Fruit fly (Drosophila melanogaster) whole organism, embryonic: ENCODE measurements around the gene mRpS14.

ENCODE experiments used
- Abd-B ChIP-seq: fragments of 200-800 bp; sonication (Bioruptor generic); optimal IDR thresholded peaks from 2 replicates; lab custom pipeline; 2018; ENCODE audit warnings: missing biosample characterization, mild to moderate bottlenecking, missing genetic modification characterization, moderate library complexity
- Blimp-1 ChIP-seq: fragments of 200-800 bp; sonication (Bioruptor generic); optimal IDR thresholded peaks from 3 replicates; lab custom pipeline; 2018; ENCODE audit warnings: missing biosample characterization, missing genetic modification characterization, mild to moderate bottlenecking, moderate library complexity, missing genetic modification reagents
- CG10267 ChIP-seq: fragments of 200-800 bp; sonication (Bioruptor generic); optimal IDR thresholded peaks from 2 replicates; lab custom pipeline; 2018; ENCODE audit warnings: missing biosample characterization, mild to moderate bottlenecking, missing genetic modification characterization, moderate library complexity
- CG10654 ChIP-seq: fragments of 200-800 bp; sonication (Bioruptor generic); optimal IDR thresholded peaks from 2 replicates; lab custom pipeline; 2016; ENCODE audit warnings: missing biosample characterization, missing genetic modification characterization
- CG11456 ChIP-seq: fragments of 200-800 bp; sonication (Bioruptor generic); IDR thresholded peaks from 3 replicates; pipeline ENCODE4 v1.3.6; 2022; ENCODE audit warnings: missing biosample characterization, missing genetic modification characterization
- CG13123 ChIP-seq: fragments of 200-800 bp; sonication (Bioruptor generic); optimal IDR thresholded peaks from 2 replicates; lab custom pipeline; 2016; ENCODE audit warnings: missing biosample characterization, missing genetic modification characterization
- CG1603 ChIP-seq: fragments of 200-800 bp; sonication (Bioruptor generic); optimal IDR thresholded peaks from 2 replicates; lab custom pipeline; 2019; ENCODE audit warnings: missing biosample characterization, mild to moderate bottlenecking, missing genetic modification characterization, moderate library complexity
- CG16863 ChIP-seq: fragments of 200-800 bp; sonication (Bioruptor generic); optimal IDR thresholded peaks from 3 replicates; lab custom pipeline; 2016; ENCODE audit warnings: missing biosample characterization, missing genetic modification characterization
- CG18262 ChIP-seq: fragments of 200-800 bp; optimal IDR thresholded peaks from 3 replicates; lab custom pipeline; 2019; ENCODE audit warnings: missing biosample characterization, mild to moderate bottlenecking, missing genetic modification characterization, moderate library complexity
- CG3847 ChIP-seq: fragments of 200-800 bp; sonication (Bioruptor generic); IDR thresholded peaks from 2 replicates; pipeline ENCODE4 v1.3.6; 2022; ENCODE audit warnings: missing biosample characterization, missing genetic modification characterization
- CG42726 ChIP-seq: fragments of 200-800 bp; sonication (Bioruptor generic); IDR thresholded peaks from 2 replicates; pipeline ENCODE4 v1.3.6; 2022; ENCODE audit warnings: missing biosample characterization, missing genetic modification characterization; ENCODE audit not compliant: partially characterized antibody
- CG6689 ChIP-seq: fragments of 200-800 bp; sonication (Bioruptor generic); IDR thresholded peaks from 2 replicates; pipeline ENCODE4 v1.3.6; 2022; ENCODE audit warnings: missing biosample characterization, missing genetic modification characterization
- CG7839 ChIP-seq: fragments of 200-800 bp; sonication (Bioruptor generic); optimal IDR thresholded peaks from 3 replicates; lab custom pipeline; 2018; ENCODE audit warnings: missing biosample characterization, mild to moderate bottlenecking, missing genetic modification characterization, moderate library complexity
- CG7963 ChIP-seq: fragments of 200-800 bp; sonication (Bioruptor generic); IDR thresholded peaks from 3 replicates; pipeline ENCODE4 v1.3.6; 2022; ENCODE audit warnings: missing biosample characterization, missing genetic modification characterization; ENCODE audit not compliant: partially characterized antibody
- CG9727 ChIP-seq: fragments of 200-800 bp; sonication (Bioruptor generic); optimal IDR thresholded peaks from 3 replicates; lab custom pipeline; 2017; ENCODE audit warnings: missing biosample characterization, mild to moderate bottlenecking, missing genetic modification characterization
- CHES-1-like ChIP-seq: fragments of 200-800 bp; sonication (Bioruptor generic); optimal IDR thresholded peaks from 2 replicates; lab custom pipeline; 2016; ENCODE audit warnings: missing biosample characterization, missing genetic modification characterization
- D ChIP-seq, 2 experiments: fragments of 200-800 bp in 1 of 2; fragments of >200 bp in 1 of 2; sonication (Bioruptor generic) in 1 of 2; optimal IDR thresholded peaks; 2 replicates in 1 of 2; 3 replicates in 1 of 2; lab custom pipeline; 2017; ENCODE audit warnings: mild to moderate bottlenecking in 1 of 2, missing biosample characterization in 1 of 2, missing genetic modification characterization in 1 of 2, missing genetic modification reagents in 1 of 2
- Doc2 ChIP-seq: fragments of 200-800 bp; sonication (Bioruptor generic); IDR thresholded peaks from 2 replicates; pipeline ENCODE4 v1.3.6; 2022; ENCODE audit warnings: missing biosample characterization, missing genetic modification characterization
- Hmx ChIP-seq: fragments of 200-800 bp; sonication (Bioruptor generic); optimal IDR thresholded peaks from 2 replicates; lab custom pipeline; 2016; ENCODE audit warnings: missing biosample characterization, missing genetic modification characterization
- Jarid2 ChIP-seq: fragments of 200-800 bp; sonication (Bioruptor generic); optimal IDR thresholded peaks from 3 replicates; lab custom pipeline; 2017; ENCODE audit warnings: mild to moderate bottlenecking, missing biosample characterization, missing genetic modification reagents, missing genetic modification characterization
- NC2α ChIP-seq: fragments of 200-800 bp; sonication (Bioruptor generic); optimal IDR thresholded peaks from 2 replicates; lab custom pipeline; 2016; ENCODE audit warnings: missing biosample characterization, missing genetic modification characterization
- NFAT ChIP-seq: fragments of 200-800 bp; sonication (Bioruptor generic); IDR thresholded peaks from 2 replicates; pipeline ENCODE4 v1.3.6; 2022; ENCODE audit warnings: missing biosample characterization, missing genetic modification characterization
- Neu2 ChIP-seq: fragments of 200-800 bp; sonication (Bioruptor generic); optimal IDR thresholded peaks from 3 replicates; lab custom pipeline; 2016; ENCODE audit warnings: missing biosample characterization, missing genetic modification characterization, borderline replicate concordance
- Nf-YC ChIP-seq: fragments of 200-800 bp; optimal IDR thresholded peaks from 3 replicates; lab custom pipeline; 2019; ENCODE audit warnings: missing biosample characterization, mild to moderate bottlenecking, missing genetic modification characterization, moderate library complexity
- NfI ChIP-seq: fragments of 200-800 bp; sonication (Bioruptor generic); optimal IDR thresholded peaks from 3 replicates; lab custom pipeline; 2018; ENCODE audit warnings: missing biosample characterization, mild to moderate bottlenecking, missing genetic modification characterization, moderate library complexity
- Poxn ChIP-seq: fragments of 200-800 bp; sonication (Bioruptor generic); IDR thresholded peaks from 2 replicates; pipeline ENCODE4 v1.3.6; 2022; ENCODE audit warnings: missing biosample characterization, missing genetic modification characterization
- Ravus ChIP-seq: fragments of 200-800 bp; sonication (Bioruptor generic); IDR thresholded peaks from 2 replicates; pipeline ENCODE4 v1.3.6; 2022; ENCODE audit warnings: missing biosample characterization, missing genetic modification characterization
- Taf1 ChIP-seq: fragments of 200-800 bp; sonication (Bioruptor generic); IDR thresholded peaks from 2 replicates; pipeline ENCODE4 v1.3.6; 2022; ENCODE audit warnings: missing biosample characterization, missing genetic modification characterization
- ato ChIP-seq: fragments of 200-800 bp; sonication (Bioruptor generic); IDR thresholded peaks from 2 replicates; pipeline ENCODE4 v1.3.6; 2022; ENCODE audit warnings: missing biosample characterization, missing genetic modification characterization; ENCODE audit not compliant: partially characterized antibody
- croc ChIP-seq: fragments of 200-800 bp; sonication (Bioruptor generic); conservative IDR thresholded peaks from 3 replicates; pipeline ENCODE4 v1.3.6; 2022; ENCODE audit warnings: missing biosample characterization, missing genetic modification characterization
- crol ChIP-seq: fragments of 200-800 bp; sonication (Bioruptor generic); IDR thresholded peaks from 2 replicates; pipeline ENCODE4 v1.3.6; 2022; ENCODE audit warnings: missing biosample characterization, missing genetic modification characterization
- da ChIP-seq: fragments of 200-800 bp; sonication (Bioruptor generic); optimal IDR thresholded peaks from 2 replicates; lab custom pipeline; 2016; ENCODE audit warnings: missing biosample characterization, missing genetic modification characterization
- fd96Cb ChIP-seq: fragments of 200-800 bp; sonication (Bioruptor generic); optimal IDR thresholded peaks from 2 replicates; lab custom pipeline; 2018; ENCODE audit warnings: missing biosample characterization, mild to moderate bottlenecking, missing genetic modification characterization, moderate library complexity
- gem ChIP-seq: fragments of 200-800 bp; sonication (Bioruptor generic); optimal IDR thresholded peaks from 2 replicates; lab custom pipeline; 2019; ENCODE audit warnings: missing biosample characterization, mild to moderate bottlenecking, missing genetic modification characterization, moderate library complexity
- gsb-n ChIP-seq: fragments of 200-800 bp; sonication (Bioruptor generic); optimal IDR thresholded peaks from 3 replicates; lab custom pipeline; 2018; ENCODE audit warnings: missing biosample characterization, mild to moderate bottlenecking, missing genetic modification characterization
- inv ChIP-seq: fragments of 200-800 bp; sonication (Bioruptor generic); IDR thresholded peaks from 2 replicates; pipeline ENCODE4 v1.3.6; 2022; ENCODE audit warnings: missing biosample characterization, missing genetic modification characterization; ENCODE audit not compliant: partially characterized antibody
- lab ChIP-seq: fragments of 200-800 bp; sonication (Bioruptor generic); optimal IDR thresholded peaks from 3 replicates; lab custom pipeline; 2017; ENCODE audit warnings: missing biosample characterization, missing genetic modification characterization, mild to moderate bottlenecking, moderate library complexity, missing genetic modification reagents
- lbe ChIP-seq: fragments of 200-800 bp; sonication (Bioruptor generic); optimal IDR thresholded peaks from 2 replicates; lab custom pipeline; 2016; ENCODE audit warnings: missing biosample characterization, mild to moderate bottlenecking, missing genetic modification characterization
- nmo ChIP-seq: fragments of 200-800 bp; sonication (Bioruptor generic); optimal IDR thresholded peaks from 2 replicates; lab custom pipeline; 2018; ENCODE audit warnings: missing biosample characterization, mild to moderate bottlenecking, missing genetic modification characterization, moderate library complexity
- pho ChIP-seq: fragments of 200-800 bp; sonication (Bioruptor generic); optimal IDR thresholded peaks from 2 replicates; lab custom pipeline; 2016; ENCODE audit warnings: missing biosample characterization, missing genetic modification characterization
- pita ChIP-seq: fragments of 200-800 bp; sonication (Bioruptor generic); optimal IDR thresholded peaks from 2 replicates; lab custom pipeline; 2017; ENCODE audit warnings: missing biosample characterization, mild to moderate bottlenecking, missing genetic modification characterization
- pnt ChIP-seq: fragments of 200-800 bp; sonication (Bioruptor generic); optimal IDR thresholded peaks from 3 replicates; lab custom pipeline; 2016; ENCODE audit warnings: missing biosample characterization, missing genetic modification characterization
- prd ChIP-seq, 3 experiments: fragments of >200 bp in 2 of 3; fragments of 200-800 bp in 1 of 3; sonication (Bioruptor generic) in 1 of 3; optimal IDR thresholded peaks in 2 of 3; IDR thresholded peaks in 1 of 3; 2 replicates in 2 of 3; 3 replicates in 1 of 3; pipeline versions ENCODE4 v1.3.6 to Lab custom; 2017 to 2022; ENCODE audit warnings: missing biosample characterization in 1 of 3, missing genetic modification characterization in 1 of 3
- schlank ChIP-seq: fragments of 200-800 bp; sonication (Bioruptor generic); optimal IDR thresholded peaks from 2 replicates; lab custom pipeline; 2018; ENCODE audit warnings: missing biosample characterization, mild to moderate bottlenecking, missing genetic modification characterization
- seq ChIP-seq: fragments of 200-800 bp; sonication (Bioruptor generic); IDR thresholded peaks from 2 replicates; pipeline ENCODE4 v1.3.6; 2022; ENCODE audit warnings: missing biosample characterization, missing genetic modification characterization
- sug ChIP-seq: fragments of 200-800 bp; optimal IDR thresholded peaks from 2 replicates; lab custom pipeline; 2019; ENCODE audit warnings: missing biosample characterization, mild to moderate bottlenecking, missing genetic modification characterization, moderate library complexity
- wek ChIP-seq: fragments of 200-800 bp; sonication (Bioruptor generic); optimal IDR thresholded peaks from 3 replicates; lab custom pipeline; 2018; ENCODE audit warnings: missing biosample characterization, mild to moderate bottlenecking, missing genetic modification characterization, moderate library complexity

Gene mRpS14

dm6 chrX:19494830-19495610, 15.0 kb upstream of the mRpS14 start, which contains the start of the genes ksh, CG14200 and Pfrx (continued):
- TF ChIP-seq Poxn (GFP tag; lab: Robert Waterston, UW) = no peak
- TF ChIP-seq CG10654 = no peak
- no peak for TF ChIP-seq Taf1 (GFP tag; lab: Robert Waterston, UW)
- no peak for TF ChIP-seq lab (GFP tag; lab: Kevin White, UChicago)
- no peak for TF ChIP-seq pnt (GFP tag; lab: Kevin White, UChicago)
- TF ChIP-seq CG6689 (GFP tag; lab: Robert Waterston, UW) = no peak
- TF ChIP-seq Nf-YC (tag; lab: Kevin White, UChicago) = peak; percentile 17
- TF ChIP-seq CG7963 (GFP tag; lab: Robert Waterston, UW) = peak; percentile 94
- no peak for TF ChIP-seq da (GFP tag; lab: Kevin White, UChicago)
- no peak for TF ChIP-seq crol
- TF ChIP-seq sug (tag; lab: Kevin White, UChicago) = no peak
- no peak for TF ChIP-seq Neu2 (GFP tag; lab: Kevin White, UChicago)
- TF ChIP-seq CG18262 (tag; lab: Kevin White, UChicago) = no peak
- peak; percentile 80 for TF ChIP-seq ato (GFP tag; lab: Robert Waterston, UW)
- TF ChIP-seq CG42726 (GFP tag; lab: Robert Waterston, UW) = peak; percentile 94
- peak; percentile 56 for TF ChIP-seq CG1603 (tag; lab: Kevin White, UChicago)
- no peak for TF ChIP-seq lbe (GFP tag; lab: Kevin White, UChicago)
- TF ChIP-seq wek (GFP tag; lab: Kevin White, UChicago) = no peak
- no peak for TF ChIP-seq fd96Cb (tag; lab: Kevin White, UChicago)
- TF ChIP-seq schlank (tag; lab: Kevin White, UChicago) = no peak
- TF ChIP-seq seq = no peak
- peak; percentile 19 for TF ChIP-seq CHES-1-like (GFP tag; lab: Kevin White, UChicago)
- TF ChIP-seq nmo (GFP tag; lab: Kevin White, UChicago) = peak; percentile 39
- peak; percentile 55; the same call in 1 of the 2 replicates for TF ChIP-seq NFAT (GFP tag; lab: Robert Waterston, UW)
- no peak for TF ChIP-seq CG16863 (GFP tag; lab: Kevin White, UChicago)
- no peak for TF ChIP-seq prd (optimal IDR thresholded peaks at IDR 0.05; lab: Kevin White, UChicago)
- TF ChIP-seq prd (GFP tag; IDR thresholded peaks at IDR 0.05; lab: Robert Waterston, UW) = peak; percentile 57
- TF ChIP-seq CG7839 (tag; lab: Kevin White, UChicago) = no peak
- no peak for TF ChIP-seq CG10267 (tag; lab: Kevin White, UChicago)
- no peak for TF ChIP-seq Hmx (GFP tag; lab: Kevin White, UChicago)
- no peak for TF ChIP-seq Blimp-1 (GFP tag; lab: Kevin White, UChicago)
- no peak for TF ChIP-seq Jarid2 (GFP tag; lab: Kevin White, UChicago)
- no peak for TF ChIP-seq CG13123 (GFP tag; lab: Kevin White, UChicago)
- no peak for TF ChIP-seq croc
- no peak for TF ChIP-seq Doc2 (GFP tag; lab: Robert Waterston, UW)
- TF ChIP-seq pita (GFP tag; lab: Kevin White, UChicago) = no peak
- TF ChIP-seq CG3847 (GFP tag; lab: Robert Waterston, UW) = peak; percentile 45; the same call in 1 of the 2 replicates
- no peak for TF ChIP-seq CG9727 (GFP tag; lab: Kevin White, UChicago)
- TF ChIP-seq inv (GFP tag; lab: Robert Waterston, UW) = peak; percentile 90
- 0 out of 3 replicates have a peak, but pooled peaks have one; percentile 51 for TF ChIP-seq CG11456 (GFP tag; lab: Robert Waterston, UW)
- TF ChIP-seq Ravus = no peak
- TF ChIP-seq gsb-n (tag; lab: Kevin White, UChicago) = peak; percentile 39
- peak; percentile 8 for TF ChIP-seq pho (GFP tag; lab: Kevin White, UChicago)
- no peak for TF ChIP-seq D (optimal IDR thresholded peaks at IDR 0.05; lab: Kevin White, UChicago)
- TF ChIP-seq D (GFP tag; optimal IDR thresholded peaks at IDR 0.05; lab: Kevin White, UChicago) = no peak
- no peak for TF ChIP-seq gem (tag; lab: Kevin White, UChicago)
- peak; percentile 21 for TF ChIP-seq NfI (GFP tag; lab: Kevin White, UChicago)
- peak; percentile 26 for TF ChIP-seq Abd-B
- TF ChIP-seq NC2α (GFP tag; lab: Kevin White, UChicago) = no peak
